Fruit fly (Drosophila melanogaster) whole organism, adult: ENCODE results near the gene CG17195.

Experiments
- CG11617 ChIP-seq: fragments of 200-800 bp; sonication (Bioruptor generic); optimal IDR thresholded peaks from 2 replicates; lab custom pipeline; 2017; ENCODE audit warnings: mild to moderate bottlenecking, missing biosample characterization, missing genetic modification reagents, missing genetic modification characterization
- CG1620 ChIP-seq: fragments of 200-800 bp; sonication (Bioruptor generic); optimal IDR thresholded peaks from 2 replicates; lab custom pipeline; 2016; ENCODE audit warnings: missing biosample characterization, missing genetic modification characterization
- CG7045 ChIP-seq: fragments of 200-800 bp; sonication (Bioruptor generic); optimal IDR thresholded peaks from 2 replicates; lab custom pipeline; 2017; ENCODE audit warnings: missing biosample characterization, mild to moderate bottlenecking, missing genetic modification characterization
- CG7101 ChIP-seq: fragments of 200-800 bp; sonication (Bioruptor generic); optimal IDR thresholded peaks from 2 replicates; lab custom pipeline; 2018; ENCODE audit warnings: missing biosample characterization, mild to moderate bottlenecking, missing genetic modification characterization, moderate library complexity
- Crg-1 ChIP-seq: fragments of 200-800 bp; sonication (Bioruptor generic); optimal IDR thresholded peaks from 2 replicates; lab custom pipeline; 2016; ENCODE audit warnings: missing biosample characterization, missing genetic modification characterization
- Hr96 ChIP-seq: fragments of 200-800 bp; sonication (Bioruptor generic); optimal IDR thresholded peaks from 2 replicates; lab custom pipeline; 2016; ENCODE audit warnings: missing biosample characterization, missing genetic modification characterization
- Mnt ChIP-seq: fragments of 200-800 bp; sonication (Bioruptor generic); optimal IDR thresholded peaks from 2 replicates; lab custom pipeline; 2016; ENCODE audit warnings: missing biosample characterization, mild to moderate bottlenecking, missing genetic modification characterization
- bab1 ChIP-seq: fragments of 200-800 bp; sonication (Bioruptor generic); optimal IDR thresholded peaks from 3 replicates; lab custom pipeline; 2019; ENCODE audit warnings: missing biosample characterization, mild to moderate bottlenecking, missing genetic modification characterization, moderate library complexity
- cic ChIP-seq: fragments of 200-800 bp; sonication (Bioruptor generic); optimal IDR thresholded peaks from 2 replicates; lab custom pipeline; 2017; ENCODE audit warnings: missing biosample characterization, mild to moderate bottlenecking, missing genetic modification characterization, moderate library complexity
- cnc ChIP-seq, 2 experiments: fragments of >200 bp; optimal IDR thresholded peaks; 2 replicates each; lab custom pipeline; 2017
- kay ChIP-seq: fragments of 200-800 bp; sonication (Bioruptor generic); peaks from one replicate; lab custom pipeline; 2016; ENCODE audit warnings: missing biosample characterization, missing genetic modification characterization, borderline replicate concordance
- pad ChIP-seq: fragments of 200-800 bp; sonication (Bioruptor generic); optimal IDR thresholded peaks from 3 replicates; lab custom pipeline; 2017; ENCODE audit warnings: missing biosample characterization, missing genetic modification characterization, mild to moderate bottlenecking, moderate library complexity, missing genetic modification reagents
- tj ChIP-seq: fragments of 200-800 bp; sonication (Bioruptor generic); optimal IDR thresholded peaks from 3 replicates; lab custom pipeline; 2017; ENCODE audit warnings: missing biosample characterization, mild to moderate bottlenecking, missing genetic modification characterization, moderate library complexity
- toe ChIP-seq: fragments of 200-800 bp; sonication (Bioruptor generic); optimal IDR thresholded peaks from 2 replicates; lab custom pipeline; 2016; ENCODE audit warnings: missing biosample characterization, missing genetic modification characterization

- no peak for TF ChIP-seq CG11617 (GFP tag; lab: Kevin White, UChicago)
- no peak for TF ChIP-seq tj (GFP tag; lab: Kevin White, UChicago)
- TF ChIP-seq pad (GFP tag; lab: Kevin White, UChicago): no peak
- no peak for TF ChIP-seq Crg-1 (GFP tag; lab: Kevin White, UChicago)
- no peak for TF ChIP-seq kay (GFP tag; lab: Kevin White, UChicago)
- TF ChIP-seq CG7101 (tag; lab: Kevin White, UChicago): no peak
- no peak for TF ChIP-seq Mnt
- TF ChIP-seq bab1 (GFP tag; lab: Kevin White, UChicago): no peak
- TF ChIP-seq CG7045 (GFP tag; lab: Kevin White, UChicago): no peak
- TF ChIP-seq Hr96 (GFP tag; lab: Kevin White, UChicago): no peak
- TF ChIP-seq cnc (optimal IDR thresholded peaks at IDR 0.05; lab: Kevin White, UChicago): no peak
- no peak for TF ChIP-seq cic (GFP tag; lab: Kevin White, UChicago)
- no peak for TF ChIP-seq CG1620 (GFP tag; lab: Kevin White, UChicago)
- TF ChIP-seq toe (GFP tag; lab: Kevin White, UChicago): no peak
Observed at dm6 chr3R:25759430-25759829, 17.6 kb downstream of the CG17195 start.
